Fruit fly (Drosophila melanogaster): ENCODE results near the gene CG1113.
A peak's percentile ranks its signal among the peaks of the same experiment; 100 is the strongest.

CG1113 gene

DNA sequence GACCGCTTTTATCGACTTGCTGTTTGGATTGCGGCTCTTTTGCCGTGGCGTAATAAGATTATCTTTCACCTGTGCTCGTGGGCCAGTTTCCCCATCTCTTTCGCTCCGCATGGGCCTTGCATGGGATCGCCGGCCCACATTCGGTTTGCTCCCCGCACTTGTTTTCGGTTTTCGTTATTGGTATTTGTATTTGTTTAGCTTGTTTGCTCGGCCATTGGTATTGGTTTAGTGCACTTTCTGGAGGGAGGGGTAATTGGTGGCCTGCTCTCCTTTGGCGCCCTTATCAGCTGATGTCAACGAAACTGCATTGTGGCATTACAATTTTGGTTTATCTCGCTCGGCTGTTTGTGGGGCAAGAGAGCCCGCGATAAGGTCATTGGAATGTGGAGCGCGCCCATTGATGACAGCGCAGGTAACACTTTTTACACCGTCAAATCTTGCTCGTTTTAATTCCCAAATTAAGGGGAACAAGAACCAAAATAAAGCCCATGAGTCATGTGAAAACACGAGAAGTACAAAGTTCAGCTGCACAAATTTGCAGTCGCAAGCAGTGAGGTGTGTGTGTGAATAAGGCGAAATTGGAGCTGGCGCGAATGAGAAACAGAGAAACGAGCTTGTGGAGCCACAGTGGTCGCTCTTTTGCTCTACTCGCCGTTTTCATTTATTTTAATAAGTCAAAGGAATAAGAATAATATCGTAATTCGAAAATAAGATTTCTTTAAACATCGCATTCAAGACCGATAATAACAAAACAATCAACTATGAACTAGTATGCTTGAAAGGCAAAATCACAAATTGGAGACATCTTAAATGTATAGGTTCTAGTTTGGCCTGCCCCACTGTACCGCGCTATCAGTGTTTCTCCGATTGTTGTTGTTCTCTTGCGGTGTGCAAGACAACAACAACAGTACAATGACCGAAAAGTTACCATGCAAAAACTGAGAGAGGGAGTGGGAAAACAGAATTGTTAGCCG, 37.3 kb upstream of the CG1113 start (continued):
- no peak; the same call in 1 of the 2 replicates for TF ChIP-seq unc-4 (GFP tag; IDR thresholded peaks at IDR 0.05; ENCODE audit: partially characterized antibody)
- peak; percentile 99 for TF ChIP-seq Camta (GFP tag; optimal IDR thresholded peaks at IDR 0.05)
- peak; percentile 83 for TF ChIP-seq CG10267 (tag; optimal IDR thresholded peaks at IDR 0.05)
- peak; percentile 95 for TF ChIP-seq tin (GFP tag; optimal IDR thresholded peaks at IDR 0.05)
- no peak for TF ChIP-seq Tbp (GFP tag; optimal IDR thresholded peaks at IDR 0.05)
- no peak for TF ChIP-seq Hr39 (optimal IDR thresholded peaks at IDR 0.05)
- peak; percentile 89 for TF ChIP-seq grau (tag; optimal IDR thresholded peaks at IDR 0.05)
- peak; percentile 100 for TF ChIP-seq Asciz (GFP tag; optimal IDR thresholded peaks at IDR 0.05)
- peak in 1 of 3 experiments; percentile 97 for TF ChIP-seq lola (GFP tag; optimal IDR thresholded peaks at IDR 0.05)
- peak; percentile 22 for TF ChIP-seq Dp (GFP tag; optimal IDR thresholded peaks at IDR 0.05)
- TF ChIP-seq GATAe (GFP tag; conservative IDR thresholded peaks at IDR 0.05), result peak; percentile 17; the same call in 1 of the 2 replicates
- peak; percentile 97 for TF ChIP-seq CG12104 (GFP tag; optimal IDR thresholded peaks at IDR 0.05)
- peak; percentile 94 for TF ChIP-seq gt (GFP tag; IDR thresholded peaks at IDR 0.05)
- no peak for TF ChIP-seq al (GFP tag; IDR thresholded peaks at IDR 0.05)
- peak; percentile 99 for TF ChIP-seq sim (GFP tag; IDR thresholded peaks at IDR 0.05)
- peak; percentile 80 for TF ChIP-seq CG2889 (GFP tag; IDR thresholded peaks at IDR 0.05)
- TF ChIP-seq CG9609 (GFP tag; optimal IDR thresholded peaks at IDR 0.05), result peak; percentile 97
- peak; percentile 98 for TF ChIP-seq Antp (GFP tag; optimal IDR thresholded peaks at IDR 0.05)
- no peak for TF ChIP-seq CG8478 (optimal IDR thresholded peaks at IDR 0.05)
- TF ChIP-seq CG18619 (GFP tag; optimal IDR thresholded peaks at IDR 0.05), result peak; percentile 97
- peak; percentile 86 for TF ChIP-seq CG8281 (tag; optimal IDR thresholded peaks at IDR 0.05)
- TF ChIP-seq CG34224 (GFP tag; IDR thresholded peaks at IDR 0.05; ENCODE audit: partially characterized antibody), result no peak
- no peak for TF ChIP-seq hbn (GFP tag; IDR thresholded peaks at IDR 0.05; ENCODE audit: partially characterized antibody)
- peak; percentile 99 for TF ChIP-seq CG12942 (GFP tag; optimal IDR thresholded peaks at IDR 0.05)
- TF ChIP-seq CG11456 (GFP tag; IDR thresholded peaks at IDR 0.05), result peak; percentile 89
- TF ChIP-seq Jarid2 (GFP tag; optimal IDR thresholded peaks at IDR 0.05), result peak; percentile 89
- TF ChIP-seq Gug (GFP tag; IDR thresholded peaks at IDR 0.05), result peak; percentile 77; the same call in 2 of the 4 replicates
- peak; percentile 88 for TF ChIP-seq B-H1 (GFP tag; IDR thresholded peaks at IDR 0.05)
- TF ChIP-seq CG3065 (GFP tag; optimal IDR thresholded peaks at IDR 0.05), result peak; percentile 99
- peak; percentile 56 for TF ChIP-seq cg (GFP tag; optimal IDR thresholded peaks at IDR 0.05)
- peak; percentile 38; the same call in 1 of the 2 replicates for TF ChIP-seq CG9215 (GFP tag; IDR thresholded peaks at IDR 0.05)
- TF ChIP-seq BtbVII (GFP tag; optimal IDR thresholded peaks at IDR 0.05), result peak; percentile 90
- peak; percentile 98 for TF ChIP-seq CG18476 (GFP tag; optimal IDR thresholded peaks at IDR 0.05)
- peak; percentile 98 for TF ChIP-seq Max (GFP tag; optimal IDR thresholded peaks at IDR 0.05)
- peak; percentile 99 for TF ChIP-seq HLHmδ (GFP tag; optimal IDR thresholded peaks at IDR 0.05)
- peak; percentile 95 for TF ChIP-seq CG14965 (GFP tag; optimal IDR thresholded peaks at IDR 0.05; ENCODE audit: borderline replicate concordance)
- peak; percentile 93 for TF ChIP-seq Rx (GFP tag; IDR thresholded peaks at IDR 0.05)
- TF ChIP-seq sqz (GFP tag; optimal IDR thresholded peaks at IDR 0.05), result peak; percentile 97
- TF ChIP-seq CG12236 (GFP tag; optimal IDR thresholded peaks at IDR 0.05), result peak; percentile 99
- TF ChIP-seq CG9437 (GFP tag; optimal IDR thresholded peaks at IDR 0.05), result peak; percentile 44
- TF ChIP-seq scrt (GFP tag; optimal IDR thresholded peaks at IDR 0.05), result peak; percentile 85
- no peak for TF ChIP-seq BEAF-32 (GFP tag; optimal IDR thresholded peaks at IDR 0.05)
- no peak for TF ChIP-seq br (optimal IDR thresholded peaks at IDR 0.05)
- TF ChIP-seq Fer3 (tag; optimal IDR thresholded peaks at IDR 0.05), result peak; percentile 84
- TF ChIP-seq CG4730 (GFP tag; IDR thresholded peaks at IDR 0.05), result peak; percentile 75
- TF ChIP-seq CG4707 (GFP tag; optimal IDR thresholded peaks at IDR 0.05), result peak; percentile 98
- TF ChIP-seq ken (GFP tag; IDR thresholded peaks at IDR 0.05), result peak; percentile 98
- TF ChIP-seq lab (GFP tag; optimal IDR thresholded peaks at IDR 0.05), result peak; percentile 97

Measured in whole organism, embryonic.